Worm (Caenorhabditis elegans) whole organism, L4 larva: ENCODE results near the gene Y52E8A.1.

ENCODE experiments used
- D1046.2 ChIP-seq: fragments of 200-800 bp; sonication (Bioruptor generic); IDR thresholded peaks from 2 replicates; pipeline ENCODE4 v1.3.6; 2022; ENCODE audit warnings: missing genetic modification characterization, missing compliant biosample characterization
- F26F4.8 ChIP-seq: fragments of 200-800 bp; sonication (Bioruptor generic); conservative IDR thresholded peaks from 2 replicates; pipeline ENCODE4 v1.3.6; 2022; ENCODE audit warnings: missing genetic modification characterization, missing compliant biosample characterization
- R02D3.7 ChIP-seq: fragments of 150-350 bp; sonication (generic microtip); optimal IDR thresholded peaks from 3 replicates; lab custom pipeline; 2014; ENCODE audit warnings: missing biosample characterization, missing genetic modification characterization
- T26A8.4 ChIP-seq: fragments of 200-800 bp; sonication (Bioruptor generic); IDR thresholded peaks from 2 replicates; pipeline ENCODE4 v1.3.6; 2022; ENCODE audit warnings: missing genetic modification characterization, missing compliant biosample characterization
- Y105C5A.15 ChIP-seq: fragments of 200-800 bp; sonication (Bioruptor generic); IDR thresholded peaks from 2 replicates; pipeline ENCODE4 v1.3.6; 2022; ENCODE audit warnings: missing genetic modification characterization, missing compliant biosample characterization
- Y48G9A.11 ChIP-seq: fragments of 200-800 bp; sonication (Bioruptor generic); IDR thresholded peaks from 2 replicates; pipeline ENCODE4 v1.3.6; 2022; ENCODE audit warnings: missing genetic modification reagents, missing genetic modification characterization, missing compliant biosample characterization
- Y75B8A.6 ChIP-seq: fragments of 200-800 bp; sonication (Bioruptor generic); IDR thresholded peaks from 2 replicates; pipeline ENCODE4 v1.3.6; 2022; ENCODE audit warnings: missing genetic modification reagents, missing genetic modification characterization, missing compliant biosample characterization
- ceh-20 ChIP-seq: fragments of 200-800 bp; sonication (Bioruptor generic); IDR thresholded peaks from 2 replicates; pipeline ENCODE4 v1.3.6; 2022; ENCODE audit warnings: missing genetic modification reagents, missing genetic modification characterization, missing compliant biosample characterization
- daf-16 ChIP-seq, 3 experiments: sonication (generic microtip); optimal IDR thresholded peaks; 2 replicates each; lab custom pipeline; 2016 to 2017; ENCODE audit warnings: missing genetic modification characterization in 3 of 3, missing genetic modification reagents in 3 of 3, mild to moderate bottlenecking in 2 of 3, missing compliant biosample characterization in 2 of 3, missing biosample characterization in 1 of 3, moderate library complexity in 1 of 3
- daf-8 ChIP-seq: fragments of 200-800 bp; sonication (Bioruptor generic); IDR thresholded peaks from 2 replicates; pipeline ENCODE4 v1.3.6; 2022; ENCODE audit warnings: missing genetic modification characterization, missing compliant biosample characterization
- dmd-9 ChIP-seq: fragments of 200-800 bp; sonication (Bioruptor generic); IDR thresholded peaks from 2 replicates; pipeline ENCODE4 v1.3.6; 2022; ENCODE audit warnings: missing genetic modification reagents, missing genetic modification characterization, missing compliant biosample characterization
- duxl-1 ChIP-seq: sonication (generic microtip); optimal IDR thresholded peaks from 2 replicates; lab custom pipeline; 2016; ENCODE audit warnings: mild to moderate bottlenecking, missing genetic modification characterization, moderate library complexity, missing compliant biosample characterization; ENCODE audit not compliant: poor library complexity
- egl-43 ChIP-seq: fragments of 200-800 bp; sonication (Bioruptor generic); IDR thresholded peaks from 2 replicates; pipeline ENCODE4 v1.3.6; 2022; ENCODE audit warnings: missing genetic modification reagents, missing genetic modification characterization, missing compliant biosample characterization
- hlh-30 ChIP-seq: sonication (generic microtip); optimal IDR thresholded peaks from 2 replicates; lab custom pipeline; 2017; ENCODE audit warnings: antibody characterized with exemption, mild to moderate bottlenecking, missing genetic modification characterization, missing compliant biosample characterization; ENCODE audit not compliant: insufficient read depth
- hmg-1.1 ChIP-seq: fragments of 200-800 bp; sonication (Bioruptor generic); IDR thresholded peaks from 2 replicates; pipeline ENCODE4 v1.3.6; 2022; ENCODE audit warnings: missing genetic modification reagents, missing genetic modification characterization, missing compliant biosample characterization
- jun-1 ChIP-seq: fragments of 150-350 bp; optimal IDR thresholded peaks from 2 replicates; lab custom pipeline; 2014; ENCODE audit warnings: missing biosample characterization, missing genetic modification reagents, missing genetic modification characterization
- lin-1 ChIP-seq: fragments of 200-800 bp; sonication (Bioruptor generic); IDR thresholded peaks from 2 replicates; pipeline ENCODE4 v1.3.6; 2022; ENCODE audit warnings: missing genetic modification reagents, missing genetic modification characterization, missing compliant biosample characterization
- lin-15B ChIP-seq: fragments of 150-350 bp; sonication (generic microtip); optimal IDR thresholded peaks from 3 replicates; lab custom pipeline; 2014; ENCODE audit warnings: missing biosample characterization, missing genetic modification characterization
- lin-38 ChIP-seq: fragments of 200-800 bp; sonication (Bioruptor generic); IDR thresholded peaks from 2 replicates; pipeline ENCODE4 v1.3.6; 2022; ENCODE audit warnings: missing genetic modification reagents, missing genetic modification characterization, missing compliant biosample characterization
- mdl-1 ChIP-seq, 2 experiments: fragments of 150-350 bp in 1 of 2; sonication (generic microtip) in 1 of 2; optimal IDR thresholded peaks; 2 replicates each; lab custom pipeline; 2014 to 2017; ENCODE audit warnings: missing biosample characterization in 2 of 2, missing genetic modification characterization in 2 of 2
- mxl-2 ChIP-seq: fragments of 200-800 bp; sonication (Bioruptor generic); conservative IDR thresholded peaks from 2 replicates; pipeline ENCODE4 v1.3.6; 2022; ENCODE audit warnings: missing genetic modification reagents, missing genetic modification characterization, missing compliant biosample characterization
- mxl-3 ChIP-seq: fragments of 200-800 bp; sonication (Bioruptor generic); optimal IDR thresholded peaks from 2 replicates; lab custom pipeline; 2018; ENCODE audit warnings: mild to moderate bottlenecking, missing genetic modification characterization, missing compliant biosample characterization
- nhr-10 ChIP-seq: fragments of 150-350 bp; optimal IDR thresholded peaks from 2 replicates; lab custom pipeline; 2014; ENCODE audit warnings: missing biosample characterization, missing genetic modification characterization
- nhr-42 ChIP-seq: fragments of 200-800 bp; sonication (Bioruptor generic); IDR thresholded peaks from 2 replicates; pipeline ENCODE4 v1.3.6; 2022; ENCODE audit warnings: missing genetic modification characterization, missing compliant biosample characterization
- pha-4 ChIP-seq, 2 experiments: fragments of 150-350 bp in 1 of 2; fragments of 200-800 bp in 1 of 2; sonication (Bioruptor generic) in 1 of 2; IDR thresholded peaks in 1 of 2; optimal IDR thresholded peaks in 1 of 2; 2 replicates each; pipeline versions ENCODE4 v1.3.6 to Lab custom; 2014 to 2022; ENCODE audit warnings: missing genetic modification characterization in 2 of 2, missing genetic modification reagents in 2 of 2, missing biosample characterization in 1 of 2, missing compliant biosample characterization in 1 of 2
- skn-1 ChIP-seq: fragments of 150-350 bp; optimal IDR thresholded peaks from 2 replicates; lab custom pipeline; 2014; ENCODE audit warnings: missing biosample characterization, missing genetic modification characterization
- unc-39 ChIP-seq: sonication (generic microtip); optimal IDR thresholded peaks from 2 replicates; lab custom pipeline; 2017; ENCODE audit warnings: missing biosample characterization, missing genetic modification characterization
- unc-62 ChIP-seq, 3 experiments: fragments of 150-350 bp in 1 of 3; sonication (generic microtip); optimal IDR thresholded peaks in 2 of 3; peaks in 1 of 3; 1 replicate in 1 of 3; 2 replicates in 2 of 3; lab custom pipeline; 2014 to 2017; ENCODE audit warnings: missing biosample characterization in 3 of 3, missing genetic modification characterization in 3 of 3, missing genetic modification reagents in 3 of 3, missing genotype in 1 of 3
- zfp-2 ChIP-seq: sonication (generic microtip); optimal IDR thresholded peaks from 2 replicates; lab custom pipeline; 2016; ENCODE audit warnings: mild to moderate bottlenecking, missing genetic modification characterization, missing compliant biosample characterization

Y52E8A.1 gene

DNA sequence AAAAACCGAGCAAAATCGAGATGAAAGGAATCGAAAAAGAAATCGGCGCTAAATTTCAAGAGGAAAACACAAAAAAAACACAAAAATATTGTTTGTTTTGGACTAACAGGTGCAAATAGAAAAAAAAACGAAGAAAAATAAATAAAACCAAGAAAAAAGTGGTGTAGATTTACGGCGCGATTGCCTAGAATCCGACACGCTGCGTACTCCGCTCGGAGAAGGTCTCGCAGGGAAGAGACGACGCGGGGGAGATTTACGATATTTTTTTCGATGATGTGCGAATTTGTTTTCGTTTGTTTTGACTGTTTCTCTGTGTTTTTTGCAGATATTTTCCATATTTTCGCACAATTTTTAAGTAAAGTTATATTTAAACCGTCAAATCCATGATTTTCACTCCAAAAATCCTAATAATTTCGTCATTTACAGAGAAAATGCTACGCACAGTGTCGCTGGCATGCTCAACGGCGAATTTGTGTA is 22.6 kb upstream of the Y52E8A.1 start, which contains the start of gene sco-1 (continued):
- TF ChIP-seq mxl-3 (GFP tag; lab: Kevin White, UChicago) (peak; percentile 68), mdl-1 (tag; optimal IDR thresholded peaks at IDR 0.05; lab: Kevin White, UChicago) (peak in 1 of 2 experiments; percentile 62), Y48G9A.11 (peak; percentile 89), unc-39 (tag; lab: Kevin White, UChicago) (no peak), mxl-2 (GFP tag; lab: Robert Waterston, UW) (0 out of 2 replicates have a peak, but pooled peaks have one; percentile 11), jun-1 (tag; lab: Kevin White, UChicago) (peak; percentile 85), daf-8 (GFP tag; lab: Robert Waterston, UW) (no peak), lin-1 (GFP tag; lab: Robert Waterston, UW) (0 out of 2 replicates have a peak, but pooled peaks have one; percentile 66), zfp-2 (tag; lab: Kevin White, UChicago) (peak; percentile 75), hmg-1.1 (peak; percentile 84), Y105C5A.15 (GFP tag; lab: Robert Waterston, UW) (no peak), lin-38 (GFP tag; lab: Robert Waterston, UW) (peak; percentile 88), Y75B8A.6 (no peak), hlh-30 (tag; lab: Kevin White, UChicago) (peak; percentile 91)

DNA sequence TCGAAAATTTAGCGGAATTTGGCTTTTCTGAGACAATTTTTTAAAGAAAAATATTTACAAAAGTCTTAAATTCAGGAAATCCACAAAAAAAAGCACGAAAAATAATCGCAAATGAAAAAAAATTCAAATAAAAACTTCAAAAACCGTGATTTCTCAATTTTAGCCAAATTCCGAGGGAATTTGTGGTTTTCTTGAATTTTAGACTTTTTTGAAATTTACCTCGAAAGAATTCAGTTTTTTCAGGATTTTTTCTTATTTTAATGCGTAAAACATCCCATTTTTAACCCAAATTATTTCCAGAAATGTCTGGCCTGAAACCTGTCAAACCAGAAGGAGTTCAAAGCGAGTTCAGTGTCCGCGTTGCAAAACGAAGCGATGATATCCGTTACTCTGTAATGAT is 20.6 kb upstream of the Y52E8A.1 start, which contains the start of gene gtf-2F1:
gtf-2F1 (plus strand) TSS at position 301 of the 400 bp plus-strand sequence.
- TF ChIP-seq unc-62 (GFP tag; optimal IDR thresholded peaks at IDR 0.05 in 1 of 2; lab: Kevin White, UChicago), result peak in 1 of 2 experiments; percentile 41
- no peak for TF ChIP-seq unc-62 (tag; optimal IDR thresholded peaks at IDR 0.05; lab: Kevin White, UChicago)
- no peak for TF ChIP-seq duxl-1 (tag; lab: Kevin White, UChicago)
- TF ChIP-seq, all 104 proteins: peak for 1

DNA sequence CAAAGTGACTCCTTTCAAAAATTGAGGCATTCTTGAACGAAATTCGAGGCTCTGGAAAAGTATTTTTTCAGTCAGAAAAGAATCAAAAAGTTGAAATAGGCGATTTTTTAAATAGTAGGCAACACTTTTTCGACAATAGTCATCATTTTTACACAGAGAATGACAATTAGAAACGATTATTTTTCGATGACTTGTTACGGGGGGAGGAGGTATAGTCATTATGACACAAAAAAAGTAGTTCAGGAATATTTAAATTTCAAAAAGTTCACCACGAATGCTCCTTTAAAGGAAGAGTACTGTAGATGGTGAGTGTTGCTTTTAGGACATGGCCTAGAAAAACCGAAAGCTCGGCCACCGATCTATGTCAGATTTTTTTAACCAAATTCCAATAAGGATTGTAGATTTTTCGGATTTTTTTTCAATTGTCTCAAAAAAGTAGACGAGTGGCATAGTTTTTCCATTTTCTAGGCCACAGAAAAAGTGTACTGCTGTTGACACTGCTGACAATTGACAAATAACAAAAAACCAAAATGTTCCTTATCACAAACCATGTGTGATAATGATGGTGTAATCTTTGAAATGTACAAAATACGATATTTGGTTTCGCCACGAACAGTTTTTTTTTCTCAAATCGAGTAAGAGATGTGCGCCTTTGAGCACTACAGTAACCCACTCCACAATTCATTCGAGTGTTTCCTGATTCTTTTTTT is 14.8 kb upstream of the Y52E8A.1 start, which contains the start of gene Y52E8A.3:
Y52E8A.3 (minus strand) TSS at position 51 of the 710 bp plus-strand sequence.
- peak in 1 of 2 experiments; percentile 91 for TF ChIP-seq unc-62 (GFP tag; optimal IDR thresholded peaks at IDR 0.05 in 1 of 2; lab: Kevin White, UChicago)
- no peak for TF ChIP-seq unc-62 (tag; optimal IDR thresholded peaks at IDR 0.05; lab: Kevin White, UChicago)
- TF ChIP-seq nhr-42, result no peak
- no peak for TF ChIP-seq nhr-10 (tag; lab: Kevin White, UChicago)
- no peak for TF ChIP-seq daf-16 (GFP tag; optimal IDR thresholded peaks at IDR 0.05; lab: Kevin White, UChicago)
- peak; percentile 60 for TF ChIP-seq daf-16 (tag; optimal IDR thresholded peaks at IDR 0.05; lab: Kevin White, UChicago)

DNA sequence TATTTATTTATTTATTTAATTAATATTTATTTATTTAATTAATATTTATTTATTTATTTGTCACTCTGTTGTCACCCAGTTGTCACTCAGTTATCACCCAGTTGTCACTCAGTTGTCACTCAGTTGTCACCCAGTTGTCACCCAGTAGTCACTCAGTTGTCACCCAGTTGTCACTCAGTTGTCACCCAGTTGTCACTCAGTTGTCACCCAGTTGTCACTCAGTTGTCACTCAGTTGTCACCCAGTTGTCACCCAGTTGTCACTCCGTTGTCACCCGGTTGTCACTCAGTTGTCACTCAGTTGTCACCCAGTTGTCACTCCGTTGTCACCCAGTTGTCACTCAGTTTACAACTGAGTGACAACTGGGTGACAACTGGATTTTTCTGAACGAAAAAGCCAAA is 12.8 kb upstream of the Y52E8A.1 start:
- TF ChIP-seq dmd-9, result peak; percentile 70; the same call in 1 of the 2 replicates
- TF ChIP-seq D1046.2, result 0 out of 2 replicates have a peak, but pooled peaks have one; percentile 15
- TF ChIP-seq ceh-20 (GFP tag; lab: Robert Waterston, UW), result peak; percentile 51; the same call in 1 of the 2 replicates
- TF ChIP-seq egl-43 (GFP tag; lab: Robert Waterston, UW), result 0 out of 2 replicates have a peak, but pooled peaks have one; percentile 5

DNA sequence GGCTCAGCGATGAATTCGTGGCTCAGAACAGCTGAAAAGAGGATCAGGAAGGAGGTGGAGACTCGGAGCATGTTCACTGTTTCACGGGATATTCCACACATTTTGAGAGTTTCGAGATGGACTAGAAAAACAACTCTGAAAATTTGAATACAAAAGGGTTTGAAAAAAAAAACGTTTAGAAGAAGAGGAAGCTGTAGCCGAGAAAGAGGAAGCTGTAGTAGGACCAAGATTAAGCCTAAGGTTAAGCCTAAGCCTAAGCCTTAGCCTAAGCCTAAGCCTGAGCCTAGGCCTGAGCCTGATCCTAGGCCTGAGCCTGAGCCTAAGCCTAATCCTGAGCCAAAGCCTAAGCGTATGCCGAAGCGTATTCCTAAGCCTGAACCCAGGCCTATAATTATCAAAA is 9.8 kb upstream of the Y52E8A.1 start, which contains the start of gene plep-1:
plep-1 (minus strand) TSS at position 101 of the 400 bp plus-strand sequence.
- TF ChIP-seq skn-1 (tag; lab: Kevin White, UChicago), result no peak
- no peak for TF ChIP-seq T26A8.4 (GFP tag; lab: Robert Waterston, UW)
- TF ChIP-seq D1046.2, result no peak
- no peak for TF ChIP-seq F26F4.8 (GFP tag; lab: Robert Waterston, UW)
- no peak for TF ChIP-seq R02D3.7 (tag; lab: Kevin White, UChicago)
- no peak for TF ChIP-seq pha-4 (GFP tag; IDR thresholded peaks at IDR 0.05; lab: Robert Waterston, UW)
- TF ChIP-seq pha-4 (tag; optimal IDR thresholded peaks at IDR 0.05; lab: Kevin White, UChicago), result no peak
- no peak for TF ChIP-seq hlh-30 (tag; lab: Kevin White, UChicago)
- no peak for TF ChIP-seq mxl-2 (GFP tag; lab: Robert Waterston, UW)
- TF ChIP-seq lin-15B (tag; lab: Kevin White, UChicago), result no peak
